Fruit fly (Drosophila melanogaster) whole organism, embryonic: ENCODE data around the gene Vps29.
A peak's percentile ranks its signal among the peaks of the same experiment; 100 is the strongest.

Experiments used
- B-H1 ChIP-seq: fragments of 200-800 bp; sonication (Bioruptor generic); IDR thresholded peaks from 3 replicates; pipeline ENCODE4 v1.3.6; 2022; ENCODE audit warnings: missing biosample characterization, missing genetic modification characterization
- Blimp-1 ChIP-seq: fragments of 200-800 bp; sonication (Bioruptor generic); optimal IDR thresholded peaks from 3 replicates; lab custom pipeline; 2018; ENCODE audit warnings: missing biosample characterization, missing genetic modification characterization, mild to moderate bottlenecking, moderate library complexity, missing genetic modification reagents
- CG10209 ChIP-seq: fragments of 200-800 bp; sonication (Bioruptor generic); optimal IDR thresholded peaks from 3 replicates; lab custom pipeline; 2017; ENCODE audit warnings: missing biosample characterization, mild to moderate bottlenecking, missing genetic modification characterization, missing genetic modification reagents
- CG11247 ChIP-seq: fragments of 200-800 bp; sonication (Bioruptor generic); IDR thresholded peaks from 2 replicates; pipeline ENCODE4 v1.3.6; 2022; ENCODE audit warnings: missing biosample characterization, missing genetic modification characterization
- CG15073 ChIP-seq: fragments of 200-800 bp; sonication (Bioruptor generic); optimal IDR thresholded peaks from 2 replicates; lab custom pipeline; 2016; ENCODE audit warnings: missing biosample characterization, missing genetic modification characterization
- CG15269 ChIP-seq: fragments of 200-800 bp; sonication (Bioruptor generic); optimal IDR thresholded peaks from 2 replicates; lab custom pipeline; 2018; ENCODE audit warnings: missing biosample characterization, mild to moderate bottlenecking, missing genetic modification characterization, moderate library complexity
- CG15514 ChIP-seq: fragments of 200-800 bp; sonication (Bioruptor generic); optimal IDR thresholded peaks from 3 replicates; lab custom pipeline; 2017; ENCODE audit warnings: missing biosample characterization, missing genetic modification characterization, mild to moderate bottlenecking, moderate library complexity, missing genetic modification reagents
- CG17568 ChIP-seq: fragments of 200-800 bp; sonication (Bioruptor generic); optimal IDR thresholded peaks from 2 replicates; lab custom pipeline; 2018; ENCODE audit warnings: missing biosample characterization, mild to moderate bottlenecking, missing genetic modification characterization, moderate library complexity
- CG18011 ChIP-seq: fragments of 200-800 bp; sonication (Bioruptor generic); optimal IDR thresholded peaks from 2 replicates; lab custom pipeline; 2017; ENCODE audit warnings: missing biosample characterization, missing genetic modification characterization, mild to moderate bottlenecking, moderate library complexity, missing genotype
- CG2875 ChIP-seq: fragments of 200-800 bp; sonication (Bioruptor generic); optimal IDR thresholded peaks from 2 replicates; lab custom pipeline; 2017; ENCODE audit warnings: missing biosample characterization, mild to moderate bottlenecking, missing genetic modification characterization, missing genetic modification reagents
- CG32532 ChIP-seq: fragments of 200-800 bp; sonication (Bioruptor generic); IDR thresholded peaks from 2 replicates; pipeline ENCODE4 v1.3.6; 2022; ENCODE audit warnings: missing biosample characterization, missing genetic modification characterization
- CG8281 ChIP-seq: fragments of 200-800 bp; sonication (Bioruptor generic); optimal IDR thresholded peaks from 2 replicates; lab custom pipeline; 2018; ENCODE audit warnings: missing biosample characterization, mild to moderate bottlenecking, missing genetic modification characterization, moderate library complexity
- CG9817 ChIP-seq: fragments of 200-800 bp; sonication (Bioruptor generic); optimal IDR thresholded peaks from 2 replicates; lab custom pipeline; 2018; ENCODE audit warnings: missing biosample characterization, mild to moderate bottlenecking, missing genetic modification characterization, moderate library complexity
- CHES-1-like ChIP-seq: fragments of 200-800 bp; sonication (Bioruptor generic); optimal IDR thresholded peaks from 2 replicates; lab custom pipeline; 2016; ENCODE audit warnings: missing biosample characterization, missing genetic modification characterization
- CTCF ChIP-seq: fragments of 200-800 bp; sonication (Bioruptor generic); optimal IDR thresholded peaks from 2 replicates; lab custom pipeline; 2017; ENCODE audit warnings: missing biosample characterization, mild to moderate bottlenecking, missing genetic modification characterization, moderate library complexity
- CkIIα-i1 ChIP-seq: fragments of 200-800 bp; sonication (Bioruptor generic); IDR thresholded peaks from 2 replicates; pipeline ENCODE4 v1.3.6; 2022; ENCODE audit warnings: missing biosample characterization, missing genetic modification characterization
- Dip2 ChIP-seq: fragments of 200-800 bp; sonication (Bioruptor generic); IDR thresholded peaks from 2 replicates; pipeline ENCODE4 v1.3.6; 2022; ENCODE audit warnings: missing biosample characterization, missing genetic modification characterization
- Dll ChIP-seq: fragments of 200-800 bp; sonication (Bioruptor generic); IDR thresholded peaks from 4 replicates; pipeline ENCODE4 v1.3.6; 2022; ENCODE audit warnings: missing biosample characterization, missing genetic modification characterization; ENCODE audit not compliant: partially characterized antibody
- Doc3 ChIP-seq: fragments of 200-800 bp; sonication (Bioruptor generic); IDR thresholded peaks from 3 replicates; pipeline ENCODE4 v1.3.6; 2022; ENCODE audit warnings: missing biosample characterization, missing genetic modification characterization; ENCODE audit not compliant: partially characterized antibody
- Dref ChIP-seq: fragments of 200-800 bp; sonication (Bioruptor generic); IDR thresholded peaks from 2 replicates; pipeline ENCODE4 v1.3.6; 2022; ENCODE audit warnings: missing biosample characterization, missing genetic modification characterization
- Ets97D ChIP-seq: fragments of 200-800 bp; sonication (Bioruptor generic); optimal IDR thresholded peaks from 3 replicates; lab custom pipeline; 2016; ENCODE audit warnings: missing biosample characterization, missing genetic modification characterization
- HLHmδ ChIP-seq: fragments of 200-800 bp; sonication (Bioruptor generic); optimal IDR thresholded peaks from 2 replicates; lab custom pipeline; 2018; ENCODE audit warnings: missing biosample characterization, mild to moderate bottlenecking, missing genetic modification characterization, moderate library complexity
- HmgZ ChIP-seq: fragments of 200-800 bp; sonication (Bioruptor generic); optimal IDR thresholded peaks from 2 replicates; lab custom pipeline; 2018; ENCODE audit warnings: missing biosample characterization, mild to moderate bottlenecking, missing genetic modification characterization
- Hmx ChIP-seq: fragments of 200-800 bp; sonication (Bioruptor generic); optimal IDR thresholded peaks from 2 replicates; lab custom pipeline; 2016; ENCODE audit warnings: missing biosample characterization, missing genetic modification characterization
- Lim3 ChIP-seq: fragments of 200-800 bp; sonication (Bioruptor generic); IDR thresholded peaks from 2 replicates; pipeline ENCODE4 v1.3.6; 2022; ENCODE audit warnings: missing biosample characterization, missing genetic modification characterization
- Nf-YB ChIP-seq: fragments of 200-800 bp; sonication (Bioruptor generic); optimal IDR thresholded peaks from 3 replicates; lab custom pipeline; 2019; ENCODE audit warnings: missing biosample characterization, mild to moderate bottlenecking, missing genetic modification characterization, moderate library complexity
- Oaz ChIP-seq: fragments of 200-800 bp; sonication (Bioruptor generic); IDR thresholded peaks from 2 replicates; pipeline ENCODE4 v1.3.6; 2022; ENCODE audit warnings: missing biosample characterization, missing genetic modification characterization
- Sox102F ChIP-seq: fragments of 200-800 bp; sonication (Bioruptor generic); optimal IDR thresholded peaks from 2 replicates; lab custom pipeline; 2018; ENCODE audit warnings: missing biosample characterization, mild to moderate bottlenecking, missing genetic modification characterization, moderate library complexity
- abd-A ChIP-seq: fragments of 200-800 bp; sonication (Bioruptor generic); optimal IDR thresholded peaks from 3 replicates; lab custom pipeline; 2019; ENCODE audit warnings: missing biosample characterization, mild to moderate bottlenecking, missing genetic modification characterization, moderate library complexity
- ase ChIP-seq: fragments of 200-800 bp; sonication (Bioruptor generic); IDR thresholded peaks from 3 replicates; pipeline ENCODE4 v1.3.6; 2022; ENCODE audit warnings: missing biosample characterization, missing genetic modification characterization
- br ChIP-seq: fragments of >200 bp; optimal IDR thresholded peaks from 2 replicates; lab custom pipeline; 2017
- chn ChIP-seq: fragments of 200-800 bp; sonication (Bioruptor generic); optimal IDR thresholded peaks from 2 replicates; lab custom pipeline; 2016; ENCODE audit warnings: missing biosample characterization, missing genetic modification characterization
- corto ChIP-seq: fragments of 200-800 bp; sonication (Bioruptor generic); optimal IDR thresholded peaks from 2 replicates; lab custom pipeline; 2016; ENCODE audit warnings: missing biosample characterization, mild to moderate bottlenecking, missing genetic modification characterization, moderate library complexity
- dm ChIP-seq: fragments of 200-800 bp; sonication (Bioruptor generic); optimal IDR thresholded peaks from 3 replicates; lab custom pipeline; 2016; ENCODE audit warnings: missing biosample characterization, missing genetic modification characterization
- her ChIP-seq: fragments of 200-800 bp; sonication (Bioruptor generic); optimal IDR thresholded peaks from 2 replicates; lab custom pipeline; 2016; ENCODE audit warnings: missing biosample characterization, missing genetic modification characterization
- hkb ChIP-seq, 2 experiments: fragments of 200-800 bp in 1 of 2; fragments of >200 bp in 1 of 2; sonication (Bioruptor generic) in 1 of 2; IDR thresholded peaks in 1 of 2; optimal IDR thresholded peaks in 1 of 2; 2 replicates each; pipeline versions ENCODE4 v1.3.6 to Lab custom; 2017 to 2022; ENCODE audit warnings: missing biosample characterization in 1 of 2, missing genetic modification characterization in 1 of 2
- pb ChIP-seq: fragments of 200-800 bp; sonication (Bioruptor generic); optimal IDR thresholded peaks from 3 replicates; lab custom pipeline; 2016; ENCODE audit warnings: missing biosample characterization, missing genetic modification characterization
- ro ChIP-seq: fragments of 200-800 bp; sonication (Bioruptor generic); IDR thresholded peaks from 2 replicates; pipeline ENCODE4 v1.3.6; 2022; ENCODE audit warnings: missing biosample characterization, missing genetic modification characterization
- schlank ChIP-seq: fragments of 200-800 bp; sonication (Bioruptor generic); optimal IDR thresholded peaks from 2 replicates; lab custom pipeline; 2018; ENCODE audit warnings: missing biosample characterization, mild to moderate bottlenecking, missing genetic modification characterization
- scrt ChIP-seq: fragments of 200-800 bp; sonication (Bioruptor generic); optimal IDR thresholded peaks from 2 replicates; lab custom pipeline; 2018; ENCODE audit warnings: missing biosample characterization, mild to moderate bottlenecking, missing genetic modification characterization, moderate library complexity
- sens ChIP-seq: fragments of 200-800 bp; sonication (Bioruptor generic); peaks from one replicate; lab custom pipeline; 2016; ENCODE audit warnings: missing biosample characterization, missing genetic modification characterization
- sens-2 ChIP-seq: fragments of 200-800 bp; sonication (Bioruptor generic); IDR thresholded peaks from 2 replicates; pipeline ENCODE4 v1.3.6; 2022; ENCODE audit warnings: missing biosample characterization, missing genetic modification characterization
- slbo ChIP-seq: fragments of 200-800 bp; sonication (Bioruptor generic); IDR thresholded peaks from 2 replicates; pipeline ENCODE4 v1.3.6; 2022; ENCODE audit warnings: missing biosample characterization, missing genetic modification characterization
- slp2 ChIP-seq: fragments of 200-800 bp; sonication (Bioruptor generic); optimal IDR thresholded peaks from 2 replicates; lab custom pipeline; 2016; ENCODE audit warnings: missing biosample characterization, missing genetic modification characterization
- sug ChIP-seq: fragments of 200-800 bp; optimal IDR thresholded peaks from 2 replicates; lab custom pipeline; 2019; ENCODE audit warnings: missing biosample characterization, mild to moderate bottlenecking, missing genetic modification characterization, moderate library complexity
- tio ChIP-seq: fragments of 200-800 bp; sonication (Bioruptor generic); optimal IDR thresholded peaks from 2 replicates; lab custom pipeline; 2017; ENCODE audit warnings: missing biosample characterization, missing genetic modification characterization, inconsistent platforms
- trem ChIP-seq: fragments of 200-800 bp; optimal IDR thresholded peaks from 3 replicates; lab custom pipeline; 2019; ENCODE audit warnings: missing biosample characterization, mild to moderate bottlenecking, missing genetic modification characterization, moderate library complexity
- z ChIP-seq: fragments of 200-800 bp; sonication (Bioruptor generic); IDR thresholded peaks from 3 replicates; pipeline ENCODE4 v1.3.6; 2022; ENCODE audit warnings: missing biosample characterization, missing genetic modification characterization
- zfh2 ChIP-seq: fragments of 200-800 bp; sonication (Bioruptor generic); optimal IDR thresholded peaks from 2 replicates; lab custom pipeline; 2016; ENCODE audit warnings: missing biosample characterization, missing genetic modification characterization

Vps29 gene

dm6 chr2L:1185642-1186497 lies 35.3 kb downstream of the Vps29 start, which contains the start of gene CG5001 (continued):
- TF ChIP-seq CG17568 (GFP tag; lab: Kevin White, UChicago): no peak
- no peak for TF ChIP-seq Doc3 (GFP tag; lab: Robert Waterston, UW)
- TF ChIP-seq her (GFP tag; lab: Kevin White, UChicago): peak; percentile 33
- TF ChIP-seq pb (GFP tag; lab: Kevin White, UChicago): no peak
- TF ChIP-seq CG15269 (tag; lab: Kevin White, UChicago): peak; percentile 93
- TF ChIP-seq CG15073: no peak
- no peak for TF ChIP-seq CG2875 (GFP tag; lab: Kevin White, UChicago)
- 0 out of 2 replicates have a peak, but pooled peaks have one; percentile 8 for TF ChIP-seq sens-2 (GFP tag; lab: Robert Waterston, UW)
- TF ChIP-seq HmgZ: peak; percentile 77
- TF ChIP-seq B-H1 (GFP tag; lab: Robert Waterston, UW): peak; percentile 76
- TF ChIP-seq Nf-YB (GFP tag; lab: Kevin White, UChicago): peak; percentile 60
- TF ChIP-seq CkIIα-i1: no peak
- TF ChIP-seq dm: peak; percentile 34
- TF ChIP-seq scrt (GFP tag; lab: Kevin White, UChicago): no peak
- peak; percentile 93 for TF ChIP-seq CG15514
- TF ChIP-seq Dip2: no peak
- peak; percentile 58 for TF ChIP-seq zfh2 (GFP tag; lab: Kevin White, UChicago)
- peak; percentile 85 for TF ChIP-seq sug (tag; lab: Kevin White, UChicago)
- no peak for TF ChIP-seq tio
- TF ChIP-seq Ets97D (GFP tag; lab: Kevin White, UChicago): peak; percentile 34
- peak; percentile 87 for TF ChIP-seq ase (GFP tag; lab: Robert Waterston, UW)
- TF ChIP-seq Oaz (GFP tag; lab: Robert Waterston, UW): peak; percentile 68
- TF ChIP-seq abd-A (tag; lab: Kevin White, UChicago): no peak
- peak; percentile 36; the same call in 1 of the 4 replicates for TF ChIP-seq Dll (GFP tag; lab: Robert Waterston, UW)
- TF ChIP-seq Hmx (GFP tag; lab: Kevin White, UChicago): peak; percentile 26
- no peak for TF ChIP-seq corto
- TF ChIP-seq hkb (optimal IDR thresholded peaks at IDR 0.05; lab: Kevin White, UChicago): no peak
- TF ChIP-seq hkb (GFP tag; IDR thresholded peaks at IDR 0.05; lab: Robert Waterston, UW): peak; percentile 87
- TF ChIP-seq trem (tag; lab: Kevin White, UChicago): peak; percentile 79
- 0 out of 2 replicates have a peak, but pooled peaks have one; percentile 9 for TF ChIP-seq Dref (GFP tag; lab: Robert Waterston, UW)
- TF ChIP-seq CHES-1-like (GFP tag; lab: Kevin White, UChicago): peak; percentile 68
- TF ChIP-seq br: no peak
- peak; percentile 94 for TF ChIP-seq slbo
- peak; percentile 93 for TF ChIP-seq sens (GFP tag; lab: Kevin White, UChicago)
- TF ChIP-seq CG10209 (GFP tag; lab: Kevin White, UChicago): peak; percentile 76
- TF ChIP-seq Blimp-1 (GFP tag; lab: Kevin White, UChicago): peak; percentile 92
- peak; percentile 88 for TF ChIP-seq CG11247 (GFP tag; lab: Robert Waterston, UW)
- peak; percentile 67 for TF ChIP-seq chn (GFP tag; lab: Kevin White, UChicago)
- no peak for TF ChIP-seq z (GFP tag; lab: Robert Waterston, UW)
- TF ChIP-seq CG8281 (tag; lab: Kevin White, UChicago): peak; percentile 51
- TF ChIP-seq CG32532: peak; percentile 95
- peak; percentile 25 for TF ChIP-seq schlank
- no peak for TF ChIP-seq HLHmδ (GFP tag; lab: Kevin White, UChicago)
- TF ChIP-seq CG9817 (tag; lab: Kevin White, UChicago): peak; percentile 79
- TF ChIP-seq slp2 (GFP tag; lab: Kevin White, UChicago): peak; percentile 47
- TF ChIP-seq CG18011: peak; percentile 57
- TF ChIP-seq Lim3 (GFP tag; lab: Robert Waterston, UW): no peak
- TF ChIP-seq Sox102F (GFP tag; lab: Kevin White, UChicago): peak; percentile 92
- TF ChIP-seq CTCF (GFP tag; lab: Kevin White, UChicago): peak; percentile 65
- TF ChIP-seq ro (GFP tag; lab: Robert Waterston, UW): peak; percentile 52
